Worm (Caenorhabditis elegans) whole organism, L4/young adult: Measurements from ENCODE around the gene W04E12.7.

ENCODE experiments used
- dao-5 ChIP-seq: sonication (generic microtip); optimal IDR thresholded peaks from 2 replicates; lab custom pipeline; 2016; ENCODE audit warnings: missing genotype, missing genetic modification characterization, moderate library complexity, missing compliant biosample characterization
- him-1 ChIP-seq: sonication (generic microtip); optimal IDR thresholded peaks from 2 replicates; lab custom pipeline; 2016; ENCODE audit warnings: missing genotype, missing genetic modification reagents, missing genetic modification characterization, missing compliant biosample characterization

ce11 chrV:19691271-19691886 lies 46.0 kb downstream of the W04E12.7 start:
- TF ChIP-seq him-1, result no peak
- TF ChIP-seq dao-5 (tag; lab: Kevin White, UChicago), result no peak
